Fruit fly (Drosophila melanogaster): Measurements from ENCODE around the gene Vago.

The Vago gene

DNA sequence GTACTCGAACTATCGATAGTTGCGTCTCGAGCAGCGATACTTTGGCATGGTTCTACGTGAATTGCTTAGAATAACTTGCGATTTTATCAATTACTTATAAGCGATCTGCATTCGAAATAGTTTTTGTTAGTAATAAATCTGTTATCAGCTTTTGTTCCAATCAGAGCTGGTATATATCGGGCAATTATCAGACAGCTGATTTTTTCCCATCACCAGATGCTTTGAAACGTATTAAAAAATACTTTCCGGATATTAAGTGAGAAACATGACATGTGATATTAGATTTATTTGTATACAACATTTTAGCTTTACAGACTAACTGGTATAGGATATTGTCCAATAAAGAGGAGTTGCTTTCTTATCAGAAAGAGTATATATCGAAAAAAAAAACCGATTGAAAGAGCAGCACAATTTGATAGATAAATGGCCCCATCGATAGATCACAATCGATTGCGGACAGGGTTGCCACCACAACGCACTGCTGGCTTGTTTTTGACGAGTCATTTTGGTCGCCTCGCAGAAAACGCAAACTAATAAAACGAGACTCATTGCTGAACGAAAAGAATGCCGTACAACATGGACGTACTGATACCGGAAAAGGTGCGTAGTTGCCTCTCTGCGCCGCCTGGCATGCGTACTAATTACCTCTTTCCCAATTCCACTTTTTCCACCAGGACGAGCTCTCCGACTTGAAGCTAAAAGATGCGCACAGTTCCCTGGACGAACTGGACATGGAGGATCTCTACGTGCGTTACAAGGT lies 35.8 kb downstream of the Vago start, which contains the start of gene Rpt3:
Gene Rpt3, plus strand, starts transcription at position 353 of the 760 bp plus-strand sequence.
- TF ChIP-seq Snoo (tag; optimal IDR thresholded peaks at IDR 0.05) (no peak), rn (GFP tag; IDR thresholded peaks at IDR 0.05) (no peak), CG9948 (tag; optimal IDR thresholded peaks at IDR 0.05) (no peak), CG17806 (tag; optimal IDR thresholded peaks at IDR 0.05) (no peak), CG14655 (GFP tag; optimal IDR thresholded peaks at IDR 0.05) (no peak), CG12605 (GFP tag; IDR thresholded peaks at IDR 0.05) (no peak), CG32121 (GFP tag; IDR thresholded peaks at IDR 0.05) (no peak), CG8301 (tag; optimal IDR thresholded peaks at IDR 0.05) (no peak), gl (tag; optimal IDR thresholded peaks at IDR 0.05) (no peak), CG15710 (tag; optimal IDR thresholded peaks at IDR 0.05) (no peak), Pif1A (GFP tag; optimal IDR thresholded peaks at IDR 0.05) (no peak), D1 (tag; optimal IDR thresholded peaks at IDR 0.05) (no peak), CG13204 (GFP tag; optimal IDR thresholded peaks at IDR 0.05) (no peak), Ets98B (GFP tag; IDR thresholded peaks at IDR 0.05) (no peak), fd96Ca (GFP tag; IDR thresholded peaks at IDR 0.05) (no peak), Pif1B (GFP tag; optimal IDR thresholded peaks at IDR 0.05) (no peak)

DNA sequence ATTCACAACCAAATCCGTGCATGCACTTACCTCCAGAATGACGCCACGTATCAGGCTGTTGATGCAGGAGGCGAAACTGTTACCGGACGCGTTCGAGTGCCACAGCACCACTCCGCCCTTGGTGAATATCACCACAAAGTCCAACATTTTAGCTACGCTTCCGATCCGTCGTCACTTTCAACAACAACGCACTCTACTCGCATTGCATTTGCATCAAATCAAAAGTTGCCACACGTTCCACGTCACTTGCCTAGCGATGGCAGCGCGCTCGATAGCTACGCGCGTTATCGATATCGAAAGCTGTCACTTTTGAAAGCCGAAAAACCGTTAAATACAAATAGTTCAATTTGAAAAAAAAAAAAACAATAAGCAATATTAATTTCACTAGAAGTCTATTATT lies 39.7 kb downstream of the Vago start, which contains the start of gene SrpRalpha:
Gene SrpRalpha, minus strand, starts transcription at position 260 of the 400 bp plus-strand sequence.
- no peak for TF ChIP-seq D1 (tag; optimal IDR thresholded peaks at IDR 0.05)
- TF ChIP-seq CG15710 (tag; optimal IDR thresholded peaks at IDR 0.05): no peak
- no peak for TF ChIP-seq CG17806 (tag; optimal IDR thresholded peaks at IDR 0.05)
- TF ChIP-seq CG4496 (GFP tag; IDR thresholded peaks at IDR 0.05): no peak
- no peak for TF ChIP-seq Pif1B (GFP tag; optimal IDR thresholded peaks at IDR 0.05)
- TF ChIP-seq CG12605 (GFP tag; IDR thresholded peaks at IDR 0.05): 0 out of 2 replicates have a peak, but pooled peaks have one; percentile 13

DNA sequence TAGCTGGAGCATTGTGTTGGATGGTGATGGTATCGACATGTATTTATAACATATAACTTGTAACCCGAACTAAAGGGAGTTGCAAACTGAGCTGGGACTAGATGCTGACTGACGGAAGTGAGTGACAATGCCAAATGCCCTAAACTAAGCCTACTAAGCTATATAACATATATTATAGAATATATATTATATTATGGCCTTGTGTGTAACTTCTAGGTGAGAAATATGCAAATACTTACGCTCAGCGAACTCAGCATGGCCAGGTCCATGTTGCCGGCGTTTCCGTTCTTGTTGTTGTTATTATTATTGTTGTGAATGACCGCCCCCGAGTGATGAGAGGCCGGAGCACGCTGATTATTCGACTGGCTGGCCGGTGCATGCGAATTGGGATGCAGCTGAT lies 43.2 kb downstream of the Vago start, which contains the start of gene CG44385:
Gene CG44385, minus strand, starts transcription at position 101 of the 400 bp plus-strand sequence.
- TF ChIP-seq CG8159 (tag; optimal IDR thresholded peaks at IDR 0.05) (no peak), CG34367 (tag; optimal IDR thresholded peaks at IDR 0.05) (no peak), fd96Ca (GFP tag; IDR thresholded peaks at IDR 0.05) (no peak), CG8301 (tag; optimal IDR thresholded peaks at IDR 0.05) (no peak), CG17806 (tag; optimal IDR thresholded peaks at IDR 0.05) (no peak), CG13204 (GFP tag; optimal IDR thresholded peaks at IDR 0.05) (no peak), CG10348 (GFP tag; IDR thresholded peaks at IDR 0.05) (no peak), CG14655 (GFP tag; optimal IDR thresholded peaks at IDR 0.05) (no peak), Pif1B (GFP tag; optimal IDR thresholded peaks at IDR 0.05) (no peak), rn (GFP tag; IDR thresholded peaks at IDR 0.05) (no peak), EcR (GFP tag; optimal IDR thresholded peaks at IDR 0.05) (no peak), Snoo (tag; optimal IDR thresholded peaks at IDR 0.05) (no peak), Pif1A (GFP tag; optimal IDR thresholded peaks at IDR 0.05) (no peak), CG9948 (tag; optimal IDR thresholded peaks at IDR 0.05) (no peak), CG4496 (GFP tag; IDR thresholded peaks at IDR 0.05) (no peak), CG32121 (GFP tag; IDR thresholded peaks at IDR 0.05) (no peak), D1 (tag; optimal IDR thresholded peaks at IDR 0.05) (no peak), Ets98B (GFP tag; IDR thresholded peaks at IDR 0.05) (no peak), gl (tag; optimal IDR thresholded peaks at IDR 0.05) (no peak), CG15710 (tag; optimal IDR thresholded peaks at IDR 0.05) (no peak)

DNA sequence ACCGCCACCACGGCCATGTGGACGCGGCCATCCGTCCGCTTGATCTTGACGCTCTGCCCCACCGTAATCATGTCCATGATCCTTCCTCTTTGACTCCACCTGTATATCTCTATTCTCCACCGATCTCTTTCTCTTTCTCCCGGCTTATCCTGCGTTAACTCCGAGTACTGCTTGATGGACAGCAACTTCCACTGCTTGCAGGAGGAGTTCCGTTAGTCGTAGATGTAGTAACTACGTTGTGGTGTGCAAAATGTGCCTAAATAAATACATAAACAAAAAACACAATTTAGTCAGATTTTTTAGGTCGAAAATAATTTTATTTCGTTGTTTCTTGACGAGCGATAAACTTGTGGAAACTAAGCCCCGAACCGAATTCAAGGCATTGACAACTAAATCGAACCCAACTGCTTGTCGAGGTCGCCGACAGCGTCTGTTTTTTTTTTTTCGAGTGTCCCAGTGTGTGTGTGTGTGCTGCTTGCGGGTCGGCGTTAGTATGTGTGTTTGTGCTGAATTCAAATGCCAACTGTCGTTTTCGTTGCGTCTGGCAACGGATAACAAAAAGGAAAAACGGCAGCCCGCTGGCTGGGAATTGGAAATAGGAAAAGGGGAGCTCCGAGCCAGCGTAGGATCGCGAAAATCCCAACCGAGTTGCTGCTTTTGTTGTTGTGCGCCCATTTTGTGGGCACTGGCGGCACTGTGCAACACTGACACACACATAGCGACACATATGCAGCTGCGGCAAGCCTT lies 46.9 kb downstream of the Vago start:
- TF ChIP-seq EcR (GFP tag; optimal IDR thresholded peaks at IDR 0.05): peak; percentile 15
- no peak for TF ChIP-seq Pif1B (GFP tag; optimal IDR thresholded peaks at IDR 0.05)

DNA sequence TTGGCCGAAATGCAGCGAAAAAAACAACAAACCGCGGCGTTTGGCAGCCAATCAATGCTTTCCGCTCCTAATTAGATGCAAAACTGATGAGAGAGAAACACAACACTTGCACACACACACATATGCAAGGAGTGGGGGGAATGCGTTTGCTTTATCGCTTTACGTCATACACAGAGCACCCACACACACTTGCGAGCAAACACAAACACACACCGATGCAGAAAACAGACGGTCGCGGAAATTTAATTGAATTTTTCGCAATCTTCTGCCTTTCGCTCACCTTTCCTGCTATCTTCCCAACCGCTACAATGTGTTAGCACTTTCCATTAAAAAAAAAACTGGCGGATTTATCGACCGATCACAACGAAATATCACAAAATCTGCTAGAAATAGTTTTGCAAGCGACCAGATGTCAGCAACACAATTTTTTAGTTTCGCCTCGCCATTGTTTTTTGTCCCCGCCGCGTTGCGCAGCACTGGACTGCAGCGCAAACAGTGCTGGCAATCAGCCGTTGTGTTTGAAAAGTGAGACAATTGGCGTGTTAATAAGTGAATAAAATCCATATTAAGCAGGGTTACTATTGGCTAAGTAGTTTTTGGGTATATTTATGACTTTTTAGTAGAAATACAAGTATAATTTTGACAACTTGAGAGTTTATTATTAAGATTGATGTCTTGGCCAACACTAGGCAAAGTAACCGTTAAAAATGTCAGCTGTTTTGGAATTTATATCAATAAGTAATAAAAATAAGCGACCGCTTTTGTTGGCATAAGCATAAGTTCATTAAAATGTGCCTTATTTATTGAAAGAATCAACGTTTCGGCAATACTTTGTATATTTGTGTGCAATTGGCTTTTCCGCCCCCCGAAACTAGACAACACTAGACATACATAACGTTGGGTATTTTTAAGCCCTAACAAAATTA lies 47.8 kb downstream of the Vago start, which contains the start of gene Klp10A:
Gene Klp10A, minus strand, starts transcription at position 532 of the 926 bp plus-strand sequence.
- TF ChIP-seq CG15710 (tag; optimal IDR thresholded peaks at IDR 0.05): peak; percentile 22
- TF ChIP-seq CG14655 (GFP tag; optimal IDR thresholded peaks at IDR 0.05): no peak

All from whole organism, pupa.